Worm (Caenorhabditis elegans) whole organism, L2 larva: ENCODE data around the gene srw-94.

Experiments used
- ama-1 ChIP-seq: fragments of 150-350 bp; optimal IDR thresholded peaks from 2 replicates; lab custom pipeline; 2018; ENCODE audit warnings: inconsistent platforms
- ceh-82 ChIP-seq: fragments of 150-350 bp; optimal IDR thresholded peaks from 2 replicates; lab custom pipeline; 2014; ENCODE audit warnings: missing biosample characterization, missing genetic modification characterization
- elt-1 ChIP-seq: fragments of 150-350 bp; optimal IDR thresholded peaks from 2 replicates; lab custom pipeline; 2014; ENCODE audit warnings: missing biosample characterization, missing genetic modification characterization
- elt-3 ChIP-seq: sonication (generic microtip); optimal IDR thresholded peaks from 2 replicates; lab custom pipeline; 2017; ENCODE audit warnings: missing biosample characterization, missing genetic modification characterization
- lin-13 ChIP-seq: fragments of 150-350 bp; optimal IDR thresholded peaks from 2 replicates; lab custom pipeline; 2014; ENCODE audit warnings: missing biosample characterization, missing genetic modification reagents, missing genetic modification characterization
- nhr-10 ChIP-seq: sonication (generic microtip); optimal IDR thresholded peaks from 2 replicates; lab custom pipeline; 2017; ENCODE audit warnings: missing biosample characterization, missing genetic modification characterization
- snpc-4 ChIP-seq: fragments of 150-350 bp; optimal IDR thresholded peaks from 2 replicates; lab custom pipeline; 2014; ENCODE audit warnings: missing biosample characterization, missing genetic modification characterization

DNA sequence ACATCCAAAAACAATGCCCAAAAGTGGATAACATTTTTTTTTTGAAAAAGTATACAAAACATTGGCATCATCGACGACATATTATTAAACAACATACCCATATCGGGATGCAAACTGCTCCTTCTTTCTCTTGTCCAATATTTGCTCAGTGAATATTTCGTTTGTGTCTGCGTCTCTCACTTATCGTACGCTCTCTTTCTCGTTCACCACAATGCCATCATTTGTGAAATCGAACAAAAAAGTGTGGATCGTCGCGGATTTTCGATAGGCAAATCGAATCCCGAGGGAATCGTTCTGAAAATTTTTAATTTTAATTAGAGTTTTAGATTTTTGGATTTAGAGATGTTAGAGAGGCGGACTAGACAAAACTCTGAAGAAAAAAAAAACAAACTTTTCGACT, 32.5 kb downstream of the srw-94 start, which contains the start of gene tat-2:
- no peak for TF ChIP-seq ama-1
- TF ChIP-seq ceh-82: no peak
- TF ChIP-seq elt-3: no peak
- no peak for TF ChIP-seq snpc-4
- no peak for TF ChIP-seq nhr-10 (tag; lab: Kevin White, UChicago)
- no peak for TF ChIP-seq elt-1 (tag; lab: Kevin White, UChicago)
- TF ChIP-seq lin-13 (GFP tag; lab: Kevin White, UChicago): no peak
